Fruit fly (Drosophila melanogaster) whole organism, pupa: Measurements from ENCODE around the gene CenG1A.

Experiments used
- CG12605 ChIP-seq: fragments of 200-800 bp; sonication (Bioruptor generic); IDR thresholded peaks from 2 replicates; pipeline ENCODE4 v1.3.6; 2022; ENCODE audit warnings: missing biosample characterization, missing genetic modification characterization
- CG13204 ChIP-seq: fragments of 200-800 bp; sonication (Bioruptor generic); optimal IDR thresholded peaks from 2 replicates; lab custom pipeline; 2018; ENCODE audit warnings: missing biosample characterization, mild to moderate bottlenecking, missing genetic modification characterization, moderate library complexity
- CG14655 ChIP-seq: fragments of 200-800 bp; sonication (Bioruptor generic); optimal IDR thresholded peaks from 3 replicates; lab custom pipeline; 2017; ENCODE audit warnings: mild to moderate bottlenecking, missing biosample characterization, missing genetic modification reagents, missing genetic modification characterization
- CG15710 ChIP-seq: fragments of 200-800 bp; sonication (Bioruptor generic); optimal IDR thresholded peaks from 2 replicates; lab custom pipeline; 2018; ENCODE audit warnings: missing biosample characterization, mild to moderate bottlenecking, missing genetic modification characterization, moderate library complexity
- CG32121 ChIP-seq: fragments of 200-800 bp; sonication (Bioruptor generic); IDR thresholded peaks from 2 replicates; pipeline ENCODE4 v1.3.6; 2022; ENCODE audit warnings: missing biosample characterization, missing genetic modification characterization
- CG34367 ChIP-seq: fragments of 200-800 bp; sonication (Bioruptor generic); optimal IDR thresholded peaks from 2 replicates; lab custom pipeline; 2018; ENCODE audit warnings: missing biosample characterization, mild to moderate bottlenecking, missing genetic modification characterization
- CG4496 ChIP-seq: fragments of 200-800 bp; sonication (Bioruptor generic); IDR thresholded peaks from 3 replicates; pipeline ENCODE4 v1.3.6; 2022; ENCODE audit warnings: missing biosample characterization, missing genetic modification characterization
- CG8301 ChIP-seq: fragments of 200-800 bp; sonication (Bioruptor generic); optimal IDR thresholded peaks from 2 replicates; lab custom pipeline; 2018; ENCODE audit warnings: missing biosample characterization, mild to moderate bottlenecking, missing genetic modification characterization
- CG9948 ChIP-seq: fragments of 200-800 bp; sonication (Bioruptor generic); optimal IDR thresholded peaks from 2 replicates; lab custom pipeline; 2018; ENCODE audit warnings: missing biosample characterization, mild to moderate bottlenecking, missing genetic modification characterization, moderate library complexity
- D1 ChIP-seq: fragments of 200-800 bp; sonication (Bioruptor generic); optimal IDR thresholded peaks from 2 replicates; lab custom pipeline; 2018; ENCODE audit warnings: missing biosample characterization, mild to moderate bottlenecking, missing genetic modification characterization, moderate library complexity
- EcR ChIP-seq: fragments of 200-800 bp; sonication (Bioruptor generic); optimal IDR thresholded peaks from 3 replicates; lab custom pipeline; 2019; ENCODE audit warnings: missing biosample characterization, missing genetic modification characterization, mild to moderate bottlenecking, moderate library complexity, missing genetic modification reagents
- Pif1A ChIP-seq: fragments of 200-800 bp; sonication (Bioruptor generic); optimal IDR thresholded peaks from 3 replicates; lab custom pipeline; 2016; ENCODE audit warnings: missing biosample characterization, missing genetic modification characterization
- gl ChIP-seq: fragments of 200-800 bp; sonication (Bioruptor generic); optimal IDR thresholded peaks from 2 replicates; lab custom pipeline; 2018; ENCODE audit warnings: missing biosample characterization, mild to moderate bottlenecking, missing genetic modification characterization

- no peak for TF ChIP-seq CG12605 (GFP tag; lab: Robert Waterston, UW)
- TF ChIP-seq CG13204 (GFP tag; lab: Kevin White, UChicago), result no peak
- TF ChIP-seq CG14655 (GFP tag; lab: Kevin White, UChicago), result no peak
- no peak for TF ChIP-seq D1
- TF ChIP-seq CG8301 (tag; lab: Kevin White, UChicago), result no peak
- no peak for TF ChIP-seq Pif1A
- TF ChIP-seq EcR, result no peak
- TF ChIP-seq CG9948 (tag; lab: Kevin White, UChicago), result no peak
- TF ChIP-seq CG4496 (GFP tag; lab: Robert Waterston, UW), result no peak
- TF ChIP-seq CG15710 (tag; lab: Kevin White, UChicago), result no peak
- TF ChIP-seq gl (tag; lab: Kevin White, UChicago), result no peak
- no peak for TF ChIP-seq CG32121 (GFP tag; lab: Robert Waterston, UW)
- no peak for TF ChIP-seq CG34367 (tag; lab: Kevin White, UChicago)
Observed at dm6 chr2L:13805170-13805569, 30.2 kb upstream of the CenG1A start.
